Worm (Caenorhabditis elegans) whole organism, L1 larva: ENCODE measurements around the gene W02A2.12.

Experiments
- alr-1 ChIP-seq: fragments of 200-800 bp; sonication (Bioruptor generic); optimal IDR thresholded peaks from 2 replicates; lab custom pipeline; 2018; ENCODE audit warnings: borderline replicate concordance, mild to moderate bottlenecking, missing genetic modification characterization, missing compliant biosample characterization
- jun-1 ChIP-seq: fragments of 150-350 bp; optimal IDR thresholded peaks from 2 replicates; lab custom pipeline; 2014; ENCODE audit warnings: missing biosample characterization, missing genetic modification reagents, missing genetic modification characterization
- sox-4 ChIP-seq: sonication (generic microtip); optimal IDR thresholded peaks from 2 replicates; lab custom pipeline; 2016; ENCODE audit warnings: missing genetic modification characterization, missing compliant biosample characterization
- unc-62 ChIP-seq: fragments of 150-350 bp; optimal IDR thresholded peaks from 2 replicates; lab custom pipeline; 2014; ENCODE audit warnings: missing biosample characterization, missing genetic modification reagents, missing genetic modification characterization

DNA sequence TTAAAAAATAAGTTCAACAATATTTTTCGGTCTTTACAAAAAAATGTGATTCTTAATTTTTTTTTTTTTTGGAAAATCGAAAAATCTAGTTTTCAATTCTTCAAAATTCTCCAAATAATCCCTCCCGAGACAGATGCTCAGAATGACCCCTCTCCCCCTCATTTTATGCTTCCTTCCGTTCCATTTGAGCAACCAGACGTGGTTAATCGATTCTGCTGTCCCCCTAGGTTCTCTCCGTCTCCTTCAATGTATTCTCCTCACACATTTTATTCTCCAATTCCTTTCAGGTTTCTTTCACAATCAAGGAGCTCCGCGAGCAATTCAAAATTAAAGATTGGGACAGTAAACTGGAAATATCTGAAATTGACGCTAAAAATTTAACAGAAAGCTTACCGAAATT is 26.3 kb upstream of the W02A2.12 start:
- TF ChIP-seq unc-62 (GFP tag; lab: Kevin White, UChicago) (no peak), sox-4 (tag; lab: Kevin White, UChicago) (no peak), jun-1 (tag; lab: Kevin White, UChicago) (no peak), alr-1 (no peak)
